Worm (Caenorhabditis elegans) whole organism, mixed stage, embryonic: Measurements from ENCODE around the gene C35B1.8.

Experiments
- bed-3 ChIP-seq: fragments of 200-800 bp; sonication (Bioruptor generic); optimal IDR thresholded peaks from 3 replicates; lab custom pipeline; 2018; ENCODE audit warnings: mild to moderate bottlenecking, missing genetic modification characterization, moderate library complexity, missing compliant biosample characterization
- ceh-39 ChIP-seq: fragments of 150-350 bp; optimal IDR thresholded peaks from 2 replicates; lab custom pipeline; 2014; ENCODE audit warnings: missing biosample characterization, missing genetic modification characterization
- ceh-43 ChIP-seq: fragments of 200-800 bp; sonication (Bioruptor generic); optimal IDR thresholded peaks from 2 replicates; lab custom pipeline; 2018; ENCODE audit warnings: mild to moderate bottlenecking, missing genetic modification characterization, moderate library complexity, missing compliant biosample characterization
- ceh-83 ChIP-seq: fragments of 200-800 bp; sonication (Bioruptor generic); optimal IDR thresholded peaks from 2 replicates; lab custom pipeline; 2018; ENCODE audit warnings: mild to moderate bottlenecking, missing genetic modification characterization, missing compliant biosample characterization
- ces-1 ChIP-seq: fragments of 150-350 bp; optimal IDR thresholded peaks from 2 replicates; lab custom pipeline; 2014; ENCODE audit warnings: missing biosample characterization, missing genetic modification reagents, missing genetic modification characterization
- cnd-1 ChIP-seq: fragments of 200-800 bp; sonication (Bioruptor generic); optimal IDR thresholded peaks from 2 replicates; lab custom pipeline; 2018; ENCODE audit warnings: mild to moderate bottlenecking, missing genetic modification characterization, missing compliant biosample characterization
- drap-1 ChIP-seq: fragments of 200-800 bp; sonication (Bioruptor generic); optimal IDR thresholded peaks from 3 replicates; lab custom pipeline; 2018; ENCODE audit warnings: mild to moderate bottlenecking, missing genetic modification characterization, missing compliant biosample characterization
- elt-1 ChIP-seq: sonication (generic microtip); optimal IDR thresholded peaks from 2 replicates; lab custom pipeline; 2017; ENCODE audit warnings: missing genetic modification characterization, mild to moderate bottlenecking, missing compliant biosample characterization, antibody characterized with exemption, moderate library complexity, borderline replicate concordance; ENCODE audit not compliant: insufficient read depth
- ham-2 ChIP-seq: fragments of 200-800 bp; sonication (Bioruptor generic); optimal IDR thresholded peaks from 2 replicates; lab custom pipeline; 2018; ENCODE audit warnings: mild to moderate bottlenecking, missing genetic modification characterization, missing compliant biosample characterization
- hlh-1 ChIP-seq: fragments of 150-350 bp; optimal IDR thresholded peaks from 2 replicates; lab custom pipeline; 2014; ENCODE audit warnings: missing biosample characterization, missing genetic modification reagents, missing genetic modification characterization
- lin-13 ChIP-seq: fragments of 150-350 bp; optimal IDR thresholded peaks from 2 replicates; lab custom pipeline; 2014; ENCODE audit warnings: missing biosample characterization, missing genetic modification characterization
- lin-32 ChIP-seq: fragments of 200-800 bp; sonication (Bioruptor generic); optimal IDR thresholded peaks from 2 replicates; lab custom pipeline; 2018; ENCODE audit warnings: mild to moderate bottlenecking, missing genetic modification characterization, missing compliant biosample characterization
- lsy-2 ChIP-seq: fragments of 150-350 bp; optimal IDR thresholded peaks from 2 replicates; lab custom pipeline; 2014; ENCODE audit warnings: missing biosample characterization, missing genetic modification characterization
- mab-5 ChIP-seq: fragments of 150-350 bp; optimal IDR thresholded peaks from 2 replicates; lab custom pipeline; 2014; ENCODE audit warnings: missing biosample characterization, missing genetic modification characterization
- mep-1 ChIP-seq: fragments of 150-350 bp; optimal IDR thresholded peaks from 2 replicates; lab custom pipeline; 2017; ENCODE audit warnings: missing biosample characterization, missing genetic modification reagents, missing genetic modification characterization, inconsistent platforms
- mls-2 ChIP-seq: sonication (generic microtip); optimal IDR thresholded peaks from 2 replicates; lab custom pipeline; 2016; ENCODE audit warnings: mild to moderate bottlenecking, missing genetic modification characterization, moderate library complexity, missing compliant biosample characterization
- nhr-2 ChIP-seq: fragments of 150-350 bp; optimal IDR thresholded peaks from 2 replicates; lab custom pipeline; 2014; ENCODE audit warnings: missing biosample characterization, missing genetic modification characterization
- nhr-237 ChIP-seq: fragments of 150-350 bp; optimal IDR thresholded peaks from 2 replicates; lab custom pipeline; 2014; ENCODE audit warnings: missing biosample characterization, missing genetic modification characterization
- nhr-28 ChIP-seq: fragments of 150-350 bp; optimal IDR thresholded peaks from 2 replicates; lab custom pipeline; 2014; ENCODE audit warnings: missing biosample characterization, missing genetic modification characterization
- nhr-76 ChIP-seq: sonication (generic microtip); optimal IDR thresholded peaks from 2 replicates; lab custom pipeline; 2017; ENCODE audit warnings: missing biosample characterization, missing genetic modification characterization
- pha-4 ChIP-seq: fragments of 150-350 bp; optimal IDR thresholded peaks from 2 replicates; lab custom pipeline; 2018; ENCODE audit warnings: missing biosample characterization, missing genetic modification reagents, missing genetic modification characterization
- sptf-1 ChIP-seq: sonication (generic microtip); optimal IDR thresholded peaks from 2 replicates; lab custom pipeline; 2017; ENCODE audit warnings: mild to moderate bottlenecking, missing genetic modification characterization, moderate library complexity, missing compliant biosample characterization
- tbx-8 ChIP-seq: fragments of 200-800 bp; sonication (Bioruptor generic); optimal IDR thresholded peaks from 2 replicates; lab custom pipeline; 2018; ENCODE audit warnings: mild to moderate bottlenecking, missing genetic modification characterization, moderate library complexity, missing compliant biosample characterization
- unc-120 ChIP-seq: sonication (generic microtip); optimal IDR thresholded peaks from 2 replicates; lab custom pipeline; 2017; ENCODE audit warnings: missing genetic modification characterization, missing compliant biosample characterization; ENCODE audit not compliant: poor library complexity, severe bottlenecking
- unc-39 ChIP-seq: fragments of 150-350 bp; optimal IDR thresholded peaks from 2 replicates; lab custom pipeline; 2014; ENCODE audit warnings: missing biosample characterization, missing genetic modification characterization
- unc-62 ChIP-seq: fragments of 150-350 bp; optimal IDR thresholded peaks from 2 replicates; lab custom pipeline; 2014; ENCODE audit warnings: missing biosample characterization, missing genetic modification reagents, missing genetic modification characterization
- zip-8 ChIP-seq: fragments of 150-350 bp; optimal IDR thresholded peaks from 2 replicates; lab custom pipeline; 2014; ENCODE audit warnings: missing biosample characterization, missing genetic modification characterization
- ztf-11 ChIP-seq: fragments of 150-350 bp; optimal IDR thresholded peaks from 2 replicates; lab custom pipeline; 2014; ENCODE audit warnings: missing biosample characterization, missing genetic modification characterization

The C35B1.8 gene

DNA sequence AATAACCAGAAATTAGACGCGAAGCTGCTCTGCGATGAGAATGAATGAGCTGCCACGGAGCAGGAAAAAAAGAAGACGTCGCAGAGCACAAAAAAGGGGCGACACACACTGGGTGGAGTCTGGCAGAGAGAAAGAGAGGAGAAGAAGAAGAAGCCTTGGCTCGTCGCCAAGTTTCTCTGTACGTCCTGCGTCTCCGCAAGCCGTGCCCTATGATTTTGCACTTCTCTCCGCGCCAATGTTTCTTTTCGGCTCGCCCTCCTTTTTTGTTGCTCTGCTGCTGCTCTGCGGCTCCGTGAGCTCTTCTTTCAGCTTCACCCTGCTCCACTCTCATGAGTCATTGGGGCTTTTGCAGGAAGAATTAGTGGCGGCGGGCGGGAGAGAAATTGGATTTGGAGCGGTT, 43.9 kb downstream of the C35B1.8 start, which contains the start of gene hlh-30:
TSS of gene hlh-30 (minus strand) at position 69 of the 400 bp plus-strand sequence.
- TF ChIP-seq lsy-2 (no peak), unc-120 (peak; percentile 9), ces-1 (peak; percentile 55)
- TF ChIP-seq, all 35 proteins: peak for 2

DNA sequence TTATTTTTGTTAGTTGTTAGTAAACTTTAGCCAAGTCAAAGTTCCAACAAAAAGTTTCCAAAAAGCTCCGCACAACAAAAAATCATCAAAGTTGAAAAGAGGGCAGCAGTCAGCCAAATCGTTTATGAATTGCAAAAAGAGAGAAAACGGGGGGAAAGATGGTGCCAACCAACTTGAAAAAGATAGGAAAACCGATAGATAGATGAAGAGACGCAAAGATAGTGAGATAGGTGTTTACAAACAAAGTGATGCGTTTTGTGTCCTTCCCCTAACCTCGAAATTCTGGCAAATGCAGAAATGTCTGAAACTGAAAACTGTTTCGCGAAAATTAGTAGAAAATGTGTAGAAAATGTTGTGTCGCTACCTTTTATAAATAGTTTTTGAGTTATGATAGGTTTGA, 45.3 kb downstream of the C35B1.8 start:
- peak; percentile 11 for TF ChIP-seq hlh-1 (tag; lab: Kevin White, UChicago)
- TF ChIP-seq ceh-43 (GFP tag; lab: Kevin White, UChicago) = no peak
- no peak for TF ChIP-seq bed-3 (GFP tag; lab: Kevin White, UChicago)
- TF ChIP-seq nhr-76 = no peak

DNA sequence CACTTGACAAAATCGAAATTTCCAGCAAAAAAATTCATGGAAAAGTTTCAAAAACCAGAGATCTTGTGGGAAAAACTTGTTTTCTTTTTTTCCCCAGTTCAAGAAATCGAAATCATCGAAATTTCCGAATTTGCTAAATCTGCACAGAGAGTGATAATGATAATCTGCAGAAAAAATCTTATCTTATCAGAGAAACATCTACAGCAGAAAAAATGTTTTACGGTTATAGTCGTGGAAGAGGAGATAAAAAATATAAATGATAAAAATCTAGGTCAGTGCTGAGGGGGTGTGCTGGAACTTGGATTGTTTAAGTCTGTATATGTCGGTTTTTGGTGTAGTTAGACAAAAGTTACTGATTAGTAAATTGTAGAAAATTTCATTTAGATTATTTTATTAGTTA, 46.5 kb downstream of the C35B1.8 start:
- TF ChIP-seq lin-13 (tag; lab: Kevin White, UChicago) (no peak), lsy-2 (no peak), nhr-28 (tag; lab: Kevin White, UChicago) (no peak), drap-1 (GFP tag; lab: Kevin White, UChicago) (no peak), unc-39 (tag; lab: Kevin White, UChicago) (no peak), ces-1 (no peak), unc-120 (no peak), tbx-8 (GFP tag; lab: Kevin White, UChicago) (no peak), zip-8 (tag; lab: Kevin White, UChicago) (no peak), ham-2 (GFP tag; lab: Kevin White, UChicago) (no peak), mls-2 (tag; lab: Kevin White, UChicago) (no peak), mab-5 (tag; lab: Kevin White, UChicago) (no peak)
- TF ChIP-seq, all 35 proteins: peak for 0

DNA sequence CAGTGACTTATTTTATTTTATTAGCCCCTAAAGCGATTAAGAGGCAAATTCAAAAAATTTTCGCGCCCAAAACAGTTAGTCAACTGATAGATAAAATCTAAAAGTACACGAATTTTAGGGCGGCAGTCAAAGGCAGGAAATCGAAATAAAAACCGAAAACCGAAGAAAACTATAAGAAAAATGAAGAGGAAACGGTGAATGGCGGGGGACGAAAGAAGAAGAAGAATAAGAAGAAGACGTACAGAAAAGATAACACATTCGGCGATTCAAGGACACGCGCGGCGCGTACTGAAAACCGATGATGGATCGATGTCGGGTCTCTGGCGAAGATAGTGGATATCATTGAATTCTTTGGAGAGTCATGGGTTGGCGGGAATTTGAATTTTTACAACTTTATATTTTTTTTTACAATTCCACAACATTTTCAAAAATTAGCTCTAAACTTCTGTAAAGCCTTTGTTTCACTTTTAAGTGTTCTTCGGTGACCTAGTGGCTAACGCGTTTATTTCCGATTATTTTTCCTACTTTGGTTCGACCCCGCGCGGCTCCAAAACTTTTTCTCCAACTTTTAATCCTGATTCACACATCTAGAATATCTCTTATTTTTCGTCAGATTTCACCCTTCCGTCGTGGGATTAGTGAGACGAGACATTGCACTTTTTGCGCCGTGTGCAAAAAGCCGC, 47.7 kb downstream of the C35B1.8 start:
- TF ChIP-seq nhr-28 (tag; lab: Kevin White, UChicago) = no peak
- no peak for TF ChIP-seq lin-32 (GFP tag; lab: Kevin White, UChicago)
- TF ChIP-seq, all 35 proteins: peak for 0

DNA sequence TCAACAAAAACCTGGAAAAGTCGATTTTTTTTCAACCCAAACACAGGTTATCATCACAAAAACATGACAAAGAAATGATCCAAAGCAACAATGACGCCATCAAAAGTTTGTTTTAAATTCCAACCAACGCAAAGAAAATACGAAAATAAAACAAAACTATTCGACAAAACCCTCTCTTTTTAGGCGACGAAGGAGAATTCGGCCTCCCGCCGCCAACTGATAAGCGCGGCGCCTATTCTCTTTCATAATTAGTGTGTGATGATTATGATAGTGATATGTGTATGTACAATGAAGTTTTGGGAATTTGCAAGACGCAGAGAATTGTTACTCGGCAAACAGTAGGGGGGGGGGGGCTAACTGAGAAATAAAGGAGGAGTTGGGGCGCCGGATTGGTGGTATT, 49.5 kb downstream of the C35B1.8 start:
- no peak for TF ChIP-seq nhr-2 (tag; lab: Kevin White, UChicago)

DNA sequence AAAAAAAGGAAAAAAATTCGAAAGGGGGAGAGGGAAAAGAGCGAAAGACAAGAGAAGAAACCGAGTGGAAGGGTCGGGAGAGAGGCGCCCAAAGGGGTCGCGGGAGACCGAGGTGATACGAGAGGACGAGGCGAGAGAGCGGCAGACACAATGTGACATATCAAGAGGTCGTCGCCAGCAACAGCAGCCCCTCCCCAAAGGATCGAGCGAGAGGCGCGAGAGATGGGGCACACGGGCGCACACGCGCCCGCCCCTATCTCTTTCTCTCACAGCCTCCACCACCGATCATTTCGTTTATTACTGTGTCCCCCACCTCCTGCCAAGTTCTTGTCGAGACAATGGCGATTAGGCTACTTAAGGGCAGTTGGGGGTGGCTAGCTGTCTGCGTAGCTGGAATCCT, 50.6 kb downstream of the C35B1.8 start:
- no peak for TF ChIP-seq nhr-28 (tag; lab: Kevin White, UChicago)
- no peak for TF ChIP-seq nhr-2 (tag; lab: Kevin White, UChicago)
- no peak for TF ChIP-seq ceh-83 (GFP tag; lab: Kevin White, UChicago)
- no peak for TF ChIP-seq ceh-39
- TF ChIP-seq elt-1 = no peak
- TF ChIP-seq bed-3 (GFP tag; lab: Kevin White, UChicago) = no peak
- no peak for TF ChIP-seq lsy-2
- TF ChIP-seq mep-1 (tag; lab: Kevin White, UChicago) = no peak
- TF ChIP-seq ceh-43 (GFP tag; lab: Kevin White, UChicago) = no peak
- TF ChIP-seq sptf-1 (tag; lab: Kevin White, UChicago) = no peak
- peak; percentile 55 for TF ChIP-seq unc-62 (GFP tag; lab: Kevin White, UChicago)
- peak; percentile 10 for TF ChIP-seq drap-1 (GFP tag; lab: Kevin White, UChicago)
- no peak for TF ChIP-seq ham-2 (GFP tag; lab: Kevin White, UChicago)
- TF ChIP-seq pha-4 (tag; lab: Kevin White, UChicago) = peak; percentile 1
- no peak for TF ChIP-seq unc-39 (tag; lab: Kevin White, UChicago)
- no peak for TF ChIP-seq ces-1
- TF ChIP-seq cnd-1 (tag; lab: Kevin White, UChicago) = no peak
- no peak for TF ChIP-seq mab-5 (tag; lab: Kevin White, UChicago)
- peak; percentile 89 for TF ChIP-seq unc-120
- TF ChIP-seq nhr-237 = no peak
- TF ChIP-seq hlh-1 (tag; lab: Kevin White, UChicago) = peak; percentile 21
- no peak for TF ChIP-seq tbx-8 (GFP tag; lab: Kevin White, UChicago)
- TF ChIP-seq ztf-11 (tag; lab: Kevin White, UChicago) = no peak
- TF ChIP-seq lin-13 (tag; lab: Kevin White, UChicago) = no peak
- TF ChIP-seq mls-2 (tag; lab: Kevin White, UChicago) = no peak
